Worm (Caenorhabditis elegans): ENCODE measurements around the gene C50D2.10.

Gene C50D2.10

ce11 chrII:128929-129328 lies 30.0 kb downstream of the C50D2.10 start, which contains the start of gene srd-3 (continued):
- TF ChIP-seq snpc-4 (GFP tag; optimal IDR thresholded peaks at IDR 0.05) = no peak
- TF ChIP-seq snpc-4 (tag; optimal IDR thresholded peaks at IDR 0.05) = no peak
- no peak for TF ChIP-seq aptf-3 (GFP tag; IDR thresholded peaks at IDR 0.05)
- no peak for TF ChIP-seq T07F8.4 (tag; optimal IDR thresholded peaks at IDR 0.05)
- no peak for TF ChIP-seq dpl-1 (GFP tag; optimal IDR thresholded peaks at IDR 0.05)
- no peak for TF ChIP-seq ztf-25 (GFP tag; IDR thresholded peaks at IDR 0.05)
- TF ChIP-seq F57A8.1 (GFP tag; optimal IDR thresholded peaks at IDR 0.05) = no peak

ce11 chrII:129770-130169 lies 30.8 kb downstream of the C50D2.10 start:
- TF ChIP-seq ztf-3 (GFP tag; optimal IDR thresholded peaks at IDR 0.05) = no peak
- TF ChIP-seq ceh-58 (GFP tag; IDR thresholded peaks at IDR 0.05) = no peak
- no peak for TF ChIP-seq lin-54 (GFP tag; optimal IDR thresholded peaks at IDR 0.05)
- TF ChIP-seq dox-1 (GFP tag; IDR thresholded peaks at IDR 0.05) = no peak
- no peak for TF ChIP-seq athp-1 (tag; optimal IDR thresholded peaks at IDR 0.05)
- TF ChIP-seq mcd-1 (GFP tag; IDR thresholded peaks at IDR 0.05) = no peak
- no peak for TF ChIP-seq sea-2 (GFP tag; IDR thresholded peaks at IDR 0.05)
- TF ChIP-seq B0261.1 (tag; optimal IDR thresholded peaks at IDR 0.05) = no peak
- TF ChIP-seq zim-3 (tag; optimal IDR thresholded peaks at IDR 0.05) = no peak
- TF ChIP-seq nhr-120 (GFP tag; IDR thresholded peaks at IDR 0.05) = no peak
- no peak for TF ChIP-seq let-526 (GFP tag; IDR thresholded peaks at IDR 0.05)
- TF ChIP-seq B0336.3 (GFP tag; IDR thresholded peaks at IDR 0.05) = no peak
- TF ChIP-seq sdz-38 (tag; optimal IDR thresholded peaks at IDR 0.05) = no peak
- no peak for TF ChIP-seq hmg-20 (GFP tag; IDR thresholded peaks at IDR 0.05)

ce11 chrII:133548-134275 lies 34.8 kb downstream of the C50D2.10 start, which contains the start of gene cwn-1:
cwn-1 (minus strand) TSS chrII:133598.
- TF ChIP-seq dox-1 (GFP tag; IDR thresholded peaks at IDR 0.05) = no peak
- TF ChIP-seq hmg-20 (GFP tag; IDR thresholded peaks at IDR 0.05) = no peak
- TF ChIP-seq zfh-2 (GFP tag; conservative IDR thresholded peaks at IDR 0.05) = no peak
- no peak for TF ChIP-seq F22D6.2 (tag; optimal IDR thresholded peaks at IDR 0.05)
- no peak for TF ChIP-seq T07F8.4 (tag; optimal IDR thresholded peaks at IDR 0.05)
- no peak for TF ChIP-seq snpc-1.1 (tag; optimal IDR thresholded peaks at IDR 0.05; ENCODE audit: insufficient read depth)
- TF ChIP-seq xnd-1 (tag; optimal IDR thresholded peaks at IDR 0.05) = no peak
- no peak for TF ChIP-seq attf-5 (GFP tag; optimal IDR thresholded peaks at IDR 0.05)
- no peak for TF ChIP-seq aptf-2 (GFP tag; conservative IDR thresholded peaks at IDR 0.05)
- no peak for TF ChIP-seq F10E7.11 (tag; optimal IDR thresholded peaks at IDR 0.05)
- no peak for TF ChIP-seq C06A6.2 (GFP tag; conservative IDR thresholded peaks at IDR 0.05)
- TF ChIP-seq Y53G8AR.9 (GFP tag; conservative IDR thresholded peaks at IDR 0.05) = no peak
- TF ChIP-seq sptf-2 (GFP tag; optimal IDR thresholded peaks at IDR 0.05) = no peak
- no peak for TF ChIP-seq snpc-1.3 (tag; optimal IDR thresholded peaks at IDR 0.05; ENCODE audit: insufficient read depth)
- TF ChIP-seq ceh-27 (GFP tag; optimal IDR thresholded peaks at IDR 0.05) = no peak
- no peak for TF ChIP-seq bed-2 (GFP tag; IDR thresholded peaks at IDR 0.05)
- no peak for TF ChIP-seq cebp-2 (GFP tag; IDR thresholded peaks at IDR 0.05)
- TF ChIP-seq ama-1 (optimal IDR thresholded peaks at IDR 0.05) = no peak
- no peak for TF ChIP-seq ama-1 (GFP tag; optimal IDR thresholded peaks at IDR 0.05)
- no peak for TF ChIP-seq egrh-3 (GFP tag; IDR thresholded peaks at IDR 0.05)
- no peak for TF ChIP-seq ztf-22 (GFP tag; optimal IDR thresholded peaks at IDR 0.05)
